Fruit fly (Drosophila melanogaster) whole organism, prepupa: ENCODE results near the gene Eig71Ei.
A peak's percentile ranks its signal among the peaks of the same experiment; 100 is the strongest.

ENCODE experiments used
- Blimp-1 ChIP-seq: fragments of 200-800 bp; sonication (Bioruptor generic); optimal IDR thresholded peaks from 3 replicates; lab custom pipeline; 2017; ENCODE audit warnings: missing biosample characterization, missing genetic modification characterization, mild to moderate bottlenecking, moderate library complexity, missing genetic modification reagents
- CG10631 ChIP-seq: fragments of 200-800 bp; sonication (Bioruptor generic); optimal IDR thresholded peaks from 2 replicates; lab custom pipeline; 2016; ENCODE audit warnings: missing biosample characterization, missing genetic modification characterization
- CG10669 ChIP-seq: fragments of 200-800 bp; sonication (Bioruptor generic); optimal IDR thresholded peaks from 3 replicates; lab custom pipeline; 2018; ENCODE audit warnings: missing biosample characterization, mild to moderate bottlenecking, missing genetic modification characterization, moderate library complexity
- CG11294 ChIP-seq: fragments of 200-800 bp; sonication (Bioruptor generic); IDR thresholded peaks from 2 replicates; pipeline ENCODE4 v1.3.6; 2022; ENCODE audit warnings: missing biosample characterization, missing genetic modification characterization
- CG11762 ChIP-seq: fragments of 200-800 bp; sonication (Bioruptor generic); optimal IDR thresholded peaks from 3 replicates; lab custom pipeline; 2016; ENCODE audit warnings: missing biosample characterization, missing genetic modification characterization; ENCODE audit not compliant: insufficient read depth
- CG11902 ChIP-seq: fragments of 200-800 bp; sonication (Bioruptor generic); optimal IDR thresholded peaks from 3 replicates; lab custom pipeline; 2016; ENCODE audit warnings: missing biosample characterization, missing genetic modification characterization
- CG15336 ChIP-seq: fragments of 200-800 bp; sonication (Bioruptor generic); IDR thresholded peaks from 2 replicates; pipeline ENCODE4 v1.3.6; 2022; ENCODE audit warnings: missing biosample characterization, missing genetic modification characterization
- CG1621 ChIP-seq: fragments of 200-800 bp; sonication (Bioruptor generic); optimal IDR thresholded peaks from 3 replicates; lab custom pipeline; 2018; ENCODE audit warnings: missing biosample characterization, mild to moderate bottlenecking, missing genetic modification characterization
- CG16779 ChIP-seq: fragments of 200-800 bp; sonication (Bioruptor generic); optimal IDR thresholded peaks from 3 replicates; lab custom pipeline; 2017; ENCODE audit warnings: missing biosample characterization, mild to moderate bottlenecking, missing genetic modification characterization
- CG3032 ChIP-seq: fragments of 200-800 bp; optimal IDR thresholded peaks from 2 replicates; lab custom pipeline; 2019; ENCODE audit warnings: missing biosample characterization, mild to moderate bottlenecking, missing genetic modification characterization, moderate library complexity
- CG3919 ChIP-seq: fragments of 200-800 bp; sonication (Bioruptor generic); optimal IDR thresholded peaks from 3 replicates; lab custom pipeline; 2016; ENCODE audit warnings: missing biosample characterization, missing genetic modification characterization
- CG4318 ChIP-seq: fragments of 200-800 bp; sonication (Bioruptor generic); optimal IDR thresholded peaks from 3 replicates; lab custom pipeline; 2017; ENCODE audit warnings: missing biosample characterization, mild to moderate bottlenecking, missing genetic modification characterization
- CG6163 ChIP-seq: fragments of 200-800 bp; sonication (Bioruptor generic); IDR thresholded peaks from 3 replicates; pipeline ENCODE4 v1.3.6; 2022; ENCODE audit warnings: missing biosample characterization, missing genetic modification characterization
- CG6276 ChIP-seq: fragments of 200-800 bp; sonication (Bioruptor generic); optimal IDR thresholded peaks from 2 replicates; lab custom pipeline; 2017; ENCODE audit warnings: missing biosample characterization, mild to moderate bottlenecking, missing genetic modification characterization
- CG6792 ChIP-seq: fragments of 200-800 bp; sonication (Bioruptor generic); optimal IDR thresholded peaks from 3 replicates; lab custom pipeline; 2016; ENCODE audit warnings: missing biosample characterization, missing genetic modification characterization
- CG6808 ChIP-seq: fragments of 200-800 bp; sonication (Bioruptor generic); optimal IDR thresholded peaks from 3 replicates; lab custom pipeline; 2017; ENCODE audit warnings: missing biosample characterization, missing genetic modification characterization, mild to moderate bottlenecking, moderate library complexity, missing genetic modification reagents
- CG6854 ChIP-seq: fragments of 200-800 bp; sonication (Bioruptor generic); optimal IDR thresholded peaks from 2 replicates; lab custom pipeline; 2017; ENCODE audit warnings: missing biosample characterization, mild to moderate bottlenecking, missing genetic modification characterization
- CG7368 ChIP-seq: fragments of 200-800 bp; sonication (Bioruptor generic); optimal IDR thresholded peaks from 3 replicates; lab custom pipeline; 2016; ENCODE audit warnings: missing biosample characterization, missing genetic modification characterization
- CG8632 ChIP-seq: fragments of 200-800 bp; sonication (Bioruptor generic); optimal IDR thresholded peaks from 3 replicates; lab custom pipeline; 2016; ENCODE audit warnings: missing biosample characterization, missing genetic modification characterization
- CG9139 ChIP-seq: fragments of 200-800 bp; sonication (Bioruptor generic); optimal IDR thresholded peaks from 3 replicates; lab custom pipeline; 2017; ENCODE audit warnings: missing biosample characterization, mild to moderate bottlenecking, missing genetic modification characterization
- Eip75B ChIP-seq: fragments of 200-800 bp; sonication (Bioruptor generic); optimal IDR thresholded peaks from 3 replicates; lab custom pipeline; 2016; ENCODE audit warnings: missing biosample characterization, missing genetic modification characterization
- Eip78C ChIP-seq: fragments of 200-800 bp; sonication (Bioruptor generic); peaks from one replicate; lab custom pipeline; 2016; ENCODE audit warnings: missing biosample characterization, missing genetic modification characterization
- Eip93F ChIP-seq: fragments of 200-800 bp; sonication (Bioruptor generic); optimal IDR thresholded peaks from 2 replicates; lab custom pipeline; 2016; ENCODE audit warnings: missing biosample characterization, mild to moderate bottlenecking, missing genetic modification characterization
- Ets21C ChIP-seq: fragments of 200-800 bp; sonication (Bioruptor generic); optimal IDR thresholded peaks from 3 replicates; lab custom pipeline; 2016; ENCODE audit warnings: missing biosample characterization, missing genetic modification characterization
- Gug ChIP-seq: fragments of 200-800 bp; sonication (Bioruptor generic); IDR thresholded peaks from 2 replicates; pipeline ENCODE4 v1.3.6; 2022; ENCODE audit warnings: missing biosample characterization, missing genetic modification characterization
- Hr38 ChIP-seq: sonication (Bioruptor generic); optimal IDR thresholded peaks from 2 replicates; lab custom pipeline; 2016; ENCODE audit warnings: missing biosample characterization, missing genetic modification characterization
- Hr39 ChIP-seq: fragments of 200-800 bp; sonication (Bioruptor generic); optimal IDR thresholded peaks from 2 replicates; lab custom pipeline; 2016; ENCODE audit warnings: missing biosample characterization, missing genetic modification characterization
- Hr4 ChIP-seq: fragments of 200-800 bp; sonication (Bioruptor generic); optimal IDR thresholded peaks from 3 replicates; lab custom pipeline; 2016; ENCODE audit warnings: missing biosample characterization, missing genetic modification characterization
- Lpt ChIP-seq: fragments of 200-800 bp; sonication (Bioruptor generic); optimal IDR thresholded peaks from 3 replicates; lab custom pipeline; 2016; ENCODE audit warnings: missing biosample characterization, missing genetic modification characterization
- Met ChIP-seq: fragments of 200-800 bp; sonication (Bioruptor generic); optimal IDR thresholded peaks from 3 replicates; lab custom pipeline; 2016; ENCODE audit warnings: missing biosample characterization, missing genetic modification characterization
- OdsH ChIP-seq: fragments of 200-800 bp; sonication (Bioruptor generic); optimal IDR thresholded peaks from 3 replicates; lab custom pipeline; 2016; ENCODE audit warnings: missing biosample characterization, missing genetic modification characterization
- Sox102F ChIP-seq: fragments of 200-800 bp; sonication (Bioruptor generic); optimal IDR thresholded peaks from 2 replicates; lab custom pipeline; 2016; ENCODE audit warnings: missing biosample characterization, mild to moderate bottlenecking, missing genetic modification characterization
- Sox14 ChIP-seq: fragments of 200-800 bp; sonication (Bioruptor generic); optimal IDR thresholded peaks from 3 replicates; lab custom pipeline; 2016; ENCODE audit warnings: missing biosample characterization, missing genetic modification characterization
- Sox15 ChIP-seq: fragments of 200-800 bp; sonication (Bioruptor generic); optimal IDR thresholded peaks from 3 replicates; lab custom pipeline; 2016; ENCODE audit warnings: missing biosample characterization, missing genetic modification characterization
- acj6 ChIP-seq: fragments of 200-800 bp; sonication (Bioruptor generic); optimal IDR thresholded peaks from 3 replicates; lab custom pipeline; 2016; ENCODE audit warnings: missing biosample characterization, missing genetic modification characterization
- cyc ChIP-seq: fragments of 200-800 bp; sonication (Bioruptor generic); optimal IDR thresholded peaks from 3 replicates; lab custom pipeline; 2016; ENCODE audit warnings: missing biosample characterization, missing genetic modification characterization
- dac ChIP-seq: fragments of 200-800 bp; sonication (Bioruptor generic); optimal IDR thresholded peaks from 2 replicates; lab custom pipeline; 2017; ENCODE audit warnings: missing biosample characterization, mild to moderate bottlenecking, missing genetic modification characterization
- dsx ChIP-seq: fragments of 200-800 bp; optimal IDR thresholded peaks from 3 replicates; lab custom pipeline; 2019; ENCODE audit warnings: missing biosample characterization, mild to moderate bottlenecking, missing genetic modification characterization, moderate library complexity; ENCODE audit not compliant: poor library complexity, severe bottlenecking
- esn ChIP-seq: fragments of 200-800 bp; sonication (Bioruptor generic); optimal IDR thresholded peaks from 2 replicates; lab custom pipeline; 2016; ENCODE audit warnings: missing biosample characterization, mild to moderate bottlenecking, missing genetic modification characterization, moderate library complexity
- fd59A ChIP-seq: fragments of 200-800 bp; sonication (Bioruptor generic); optimal IDR thresholded peaks from 2 replicates; lab custom pipeline; 2017; ENCODE audit warnings: missing biosample characterization, mild to moderate bottlenecking, missing genetic modification characterization, missing genetic modification reagents
- fkh ChIP-seq: fragments of 200-800 bp; sonication (Bioruptor generic); optimal IDR thresholded peaks from 3 replicates; lab custom pipeline; 2017; ENCODE audit warnings: missing biosample characterization, mild to moderate bottlenecking, missing genetic modification characterization, moderate library complexity
- lz ChIP-seq: fragments of 200-800 bp; sonication (Bioruptor generic); optimal IDR thresholded peaks from 3 replicates; lab custom pipeline; 2016; ENCODE audit warnings: missing biosample characterization, missing genetic modification characterization
- net ChIP-seq: fragments of 200-800 bp; sonication (Bioruptor generic); optimal IDR thresholded peaks from 3 replicates; lab custom pipeline; 2016; ENCODE audit warnings: missing biosample characterization, missing genetic modification characterization
- pdm3 ChIP-seq: fragments of 200-800 bp; sonication (Bioruptor generic); optimal IDR thresholded peaks from 3 replicates; lab custom pipeline; 2016; ENCODE audit warnings: missing biosample characterization, missing genetic modification characterization
- salr ChIP-seq, 2 experiments: fragments of 200-800 bp; sonication (Bioruptor generic); optimal IDR thresholded peaks; 3 replicates each; lab custom pipeline; 2016 to 2018; ENCODE audit warnings: missing biosample characterization in 2 of 2, missing genetic modification characterization in 2 of 2, mild to moderate bottlenecking in 1 of 2
- spab ChIP-seq: fragments of 200-800 bp; sonication (Bioruptor generic); optimal IDR thresholded peaks from 2 replicates; lab custom pipeline; 2017; ENCODE audit warnings: missing biosample characterization, mild to moderate bottlenecking, missing genetic modification characterization, missing genetic modification reagents
- svp ChIP-seq: fragments of 200-800 bp; sonication (Bioruptor generic); peaks from one replicate; lab custom pipeline; 2016; ENCODE audit warnings: missing biosample characterization, missing genetic modification characterization
- topi ChIP-seq: fragments of 200-800 bp; sonication (Bioruptor generic); optimal IDR thresholded peaks from 3 replicates; lab custom pipeline; 2016; ENCODE audit warnings: missing biosample characterization, missing genetic modification characterization
- vri ChIP-seq: fragments of 200-800 bp; sonication (Bioruptor generic); optimal IDR thresholded peaks from 3 replicates; lab custom pipeline; 2016; ENCODE audit warnings: missing biosample characterization, mild to moderate bottlenecking, missing genetic modification characterization

Gene Eig71Ei

dm6 chr3L:15616900-15617299 lies 42.6 kb upstream of the Eig71Ei start:
- TF ChIP-seq CG6792, result no peak

dm6 chr3L:15619626-15620247 lies 39.8 kb upstream of the Eig71Ei start, which contains the start of gene Phs:
Phs (plus strand) TSS chr3L:15619901.
- peak; percentile 63 for TF ChIP-seq Ets21C (GFP tag; lab: Kevin White, UChicago)
- peak; percentile 61 for TF ChIP-seq acj6
- peak; percentile 66 for TF ChIP-seq CG6792
- TF ChIP-seq CG1621 (tag; lab: Kevin White, UChicago), result peak; percentile 31
- TF ChIP-seq pdm3 (GFP tag; lab: Kevin White, UChicago), result peak; percentile 74
- TF ChIP-seq CG11902 (GFP tag; lab: Kevin White, UChicago), result peak; percentile 63
- TF ChIP-seq CG6808, result peak; percentile 41
- TF ChIP-seq CG6276 (GFP tag; lab: Kevin White, UChicago), result no peak
- TF ChIP-seq Sox102F (GFP tag; lab: Kevin White, UChicago), result peak; percentile 71
- peak; percentile 45 for TF ChIP-seq CG6854
- TF ChIP-seq Eip93F (GFP tag; lab: Kevin White, UChicago), result no peak
- peak; percentile 15 for TF ChIP-seq CG8632 (GFP tag; lab: Kevin White, UChicago)
- TF ChIP-seq svp (GFP tag; lab: Kevin White, UChicago), result peak; percentile 85
- TF ChIP-seq net (GFP tag; lab: Kevin White, UChicago), result peak; percentile 66
- no peak for TF ChIP-seq CG4318 (GFP tag; lab: Kevin White, UChicago)
- TF ChIP-seq Sox14 (GFP tag; lab: Kevin White, UChicago), result peak; percentile 86
- TF ChIP-seq esn (GFP tag; lab: Kevin White, UChicago), result peak; percentile 82
- peak; percentile 6 to 51 for TF ChIP-seq salr (GFP tag; optimal IDR thresholded peaks at IDR 0.05; lab: Kevin White, UChicago)
- peak; percentile 50 for TF ChIP-seq Blimp-1 (GFP tag; lab: Kevin White, UChicago)
- TF ChIP-seq CG10631 (GFP tag; lab: Kevin White, UChicago), result peak; percentile 67
- peak; percentile 72 for TF ChIP-seq dsx (GFP tag; lab: Kevin White, UChicago)
- TF ChIP-seq CG16779 (tag; lab: Kevin White, UChicago), result peak; percentile 29
- peak; percentile 86 for TF ChIP-seq lz (GFP tag; lab: Kevin White, UChicago)
- peak; percentile 90 for TF ChIP-seq CG3919
- peak; percentile 32; the same call in 1 of the 2 replicates for TF ChIP-seq CG11294 (GFP tag; lab: Robert Waterston, UW)
- TF ChIP-seq Met (GFP tag; lab: Kevin White, UChicago), result peak; percentile 77
- peak; percentile 70 for TF ChIP-seq Eip75B
- TF ChIP-seq CG10669 (GFP tag; lab: Kevin White, UChicago), result peak; percentile 65
- peak; percentile 87 for TF ChIP-seq cyc
- no peak for TF ChIP-seq Hr38
- TF ChIP-seq dac, result peak; percentile 41
- TF ChIP-seq CG11762 (GFP tag; lab: Kevin White, UChicago), result no peak
- TF ChIP-seq fd59A, result peak; percentile 32
- peak; percentile 72 for TF ChIP-seq OdsH (GFP tag; lab: Kevin White, UChicago)
- TF ChIP-seq Lpt (GFP tag; lab: Kevin White, UChicago), result no peak
- TF ChIP-seq Hr4 (GFP tag; lab: Kevin White, UChicago), result peak; percentile 28
- TF ChIP-seq topi (GFP tag; lab: Kevin White, UChicago), result peak; percentile 85
- TF ChIP-seq Eip78C (GFP tag; lab: Kevin White, UChicago), result peak; percentile 85
- peak; percentile 57 for TF ChIP-seq fkh (GFP tag; lab: Kevin White, UChicago)
- TF ChIP-seq spab (GFP tag; lab: Kevin White, UChicago), result peak; percentile 15
- peak; percentile 81 for TF ChIP-seq vri
- TF ChIP-seq CG15336 (GFP tag; lab: Robert Waterston, UW), result no peak; the same call in 1 of the 2 replicates
- TF ChIP-seq CG3032 (tag; lab: Kevin White, UChicago), result peak; percentile 42
- peak; percentile 70 for TF ChIP-seq CG6163
- TF ChIP-seq Sox15 (GFP tag; lab: Kevin White, UChicago), result peak; percentile 51
- peak; percentile 69 for TF ChIP-seq CG7368 (GFP tag; lab: Kevin White, UChicago)
- peak; percentile 33; the same call in 1 of the 2 replicates for TF ChIP-seq Gug
- peak; percentile 16 for TF ChIP-seq CG9139 (GFP tag; lab: Kevin White, UChicago)
- TF ChIP-seq Hr39 (GFP tag; lab: Kevin White, UChicago), result peak; percentile 77
